Worm (Caenorhabditis elegans): ENCODE data around the gene R07B7.8.
A peak's percentile ranks its signal among the peaks of the same experiment; 100 is the strongest.

The R07B7.8 gene

DNA sequence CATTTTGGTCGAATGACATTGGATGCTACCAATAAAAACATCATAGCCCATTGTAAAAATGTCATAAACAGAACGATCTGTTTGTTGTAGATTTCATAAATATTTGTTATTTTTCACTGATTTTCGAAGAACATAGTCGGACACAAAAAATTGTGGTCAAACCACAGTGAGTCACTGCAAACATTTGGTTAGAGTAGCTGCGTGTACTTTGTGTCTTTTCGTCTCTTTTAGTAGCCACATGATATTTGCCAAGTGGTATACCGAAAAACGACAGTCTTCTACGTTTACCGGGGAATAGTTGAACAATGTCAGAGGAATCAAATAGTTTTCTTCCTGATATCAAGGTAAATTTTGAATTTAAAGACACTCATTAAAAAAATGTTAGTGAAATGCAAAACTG, 7.6 kb upstream of the R07B7.8 start, which contains the start of gene nhr-206 (continued):
- TF ChIP-seq nhr-47 (tag; optimal IDR thresholded peaks at IDR 0.05) (no peak), nhr-28 (tag; optimal IDR thresholded peaks at IDR 0.05) (no peak), nhr-19 (GFP tag; conservative IDR thresholded peaks at IDR 0.05) (peak; percentile 21; the same call in 1 of the 2 replicates), dsc-1 (tag; optimal IDR thresholded peaks at IDR 0.05) (no peak), egl-27 (tag; optimal IDR thresholded peaks at IDR 0.05) (no peak), C34B4.2 (tag; optimal IDR thresholded peaks at IDR 0.05) (no peak), nhr-12 (tag; optimal IDR thresholded peaks at IDR 0.05) (no peak), ztf-4 (tag; optimal IDR thresholded peaks at IDR 0.05) (no peak), nhr-76 (tag; optimal IDR thresholded peaks at IDR 0.05) (no peak), ces-1 (GFP tag; optimal IDR thresholded peaks at IDR 0.05) (no peak), mef-2 (tag; optimal IDR thresholded peaks at IDR 0.05) (no peak), lin-15B (tag; optimal IDR thresholded peaks at IDR 0.05) (no peak), elt-2 (tag; optimal IDR thresholded peaks at IDR 0.05) (peak; percentile 22), lin-14 (GFP tag; optimal IDR thresholded peaks at IDR 0.05) (peak; percentile 77), mep-1 (tag; optimal IDR thresholded peaks at IDR 0.05) (peak; percentile 18), grh-1 (GFP tag; IDR thresholded peaks at IDR 0.05) (no peak), ztf-11 (tag; optimal IDR thresholded peaks at IDR 0.05) (no peak), ceh-88 (GFP tag; IDR thresholded peaks at IDR 0.05) (no peak), elt-3 (tag; optimal IDR thresholded peaks at IDR 0.05) (peak in 2 of 6 experiments; percentile 13 to 31), hpl-2 (GFP tag; optimal IDR thresholded peaks at IDR 0.05) (no peak), fkh-8 (tag; optimal IDR thresholded peaks at IDR 0.05) (no peak), fkh-10 (GFP tag; optimal IDR thresholded peaks at IDR 0.05) (no peak), F16B12.6 (tag; optimal IDR thresholded peaks at IDR 0.05) (no peak), irx-1 (tag; optimal IDR thresholded peaks at IDR 0.05) (no peak), isw-1 (GFP tag; IDR thresholded peaks at IDR 0.05) (no peak), ceh-82 (tag; optimal IDR thresholded peaks at IDR 0.05) (no peak), zip-4 (GFP tag; optimal IDR thresholded peaks at IDR 0.05) (no peak), swsn-7 (tag; optimal IDR thresholded peaks at IDR 0.05) (no peak), nhr-237 (tag; optimal IDR thresholded peaks at IDR 0.05) (no peak), xbp-1 (tag; optimal IDR thresholded peaks at IDR 0.05) (no peak), tbx-2 (tag; optimal IDR thresholded peaks at IDR 0.05) (peak; percentile 9), alr-1 (tag; optimal IDR thresholded peaks at IDR 0.05; ENCODE audit: borderline replicate concordance) (no peak), nhr-84 (tag; optimal IDR thresholded peaks at IDR 0.05) (no peak), unc-130 (tag; optimal IDR thresholded peaks at IDR 0.05) (no peak), ceh-63 (GFP tag; optimal IDR thresholded peaks at IDR 0.05) (no peak), lsy-2 (tag; optimal IDR thresholded peaks at IDR 0.05) (peak in 1 of 2 experiments; percentile 11), rnt-1 (tag; optimal IDR thresholded peaks at IDR 0.05) (no peak), nhr-20 (tag; optimal IDR thresholded peaks at IDR 0.05) (peak; percentile 70), snpc-4 (tag; optimal IDR thresholded peaks at IDR 0.05) (no peak), lin-39 (tag; optimal IDR thresholded peaks at IDR 0.05) (no peak), efl-1 (optimal IDR thresholded peaks at IDR 0.05) (no peak), efl-1 (GFP tag; optimal IDR thresholded peaks at IDR 0.05 in 1 of 2) (no peak), blmp-1 (tag; optimal IDR thresholded peaks at IDR 0.05) (peak; percentile 45), dpl-1 (GFP tag; optimal IDR thresholded peaks at IDR 0.05) (no peak), mdl-1 (tag; optimal IDR thresholded peaks at IDR 0.05) (peak in 1 of 2 experiments; percentile 40), ets-5 (GFP tag; IDR thresholded peaks at IDR 0.05) (no peak), sox-4 (tag; optimal IDR thresholded peaks at IDR 0.05) (no peak), mab-9 (GFP tag; IDR thresholded peaks at IDR 0.05) (no peak), nhr-77 (tag; optimal IDR thresholded peaks at IDR 0.05) (no peak), pax-3 (tag; optimal IDR thresholded peaks at IDR 0.05) (no peak)
